Worm (Caenorhabditis elegans) whole organism, L4/young adult: ENCODE results near the gene exos-2.

Source experiments
- W03F9.2 ChIP-seq: fragments of 150-350 bp; optimal IDR thresholded peaks from 2 replicates; lab custom pipeline; 2014; ENCODE audit warnings: missing biosample characterization, missing genetic modification characterization
- dao-5 ChIP-seq: sonication (generic microtip); optimal IDR thresholded peaks from 2 replicates; lab custom pipeline; 2016; ENCODE audit warnings: missing genotype, missing genetic modification characterization, moderate library complexity, missing compliant biosample characterization
- him-1 ChIP-seq: sonication (generic microtip); optimal IDR thresholded peaks from 2 replicates; lab custom pipeline; 2016; ENCODE audit warnings: missing genotype, missing genetic modification reagents, missing genetic modification characterization, missing compliant biosample characterization

DNA sequence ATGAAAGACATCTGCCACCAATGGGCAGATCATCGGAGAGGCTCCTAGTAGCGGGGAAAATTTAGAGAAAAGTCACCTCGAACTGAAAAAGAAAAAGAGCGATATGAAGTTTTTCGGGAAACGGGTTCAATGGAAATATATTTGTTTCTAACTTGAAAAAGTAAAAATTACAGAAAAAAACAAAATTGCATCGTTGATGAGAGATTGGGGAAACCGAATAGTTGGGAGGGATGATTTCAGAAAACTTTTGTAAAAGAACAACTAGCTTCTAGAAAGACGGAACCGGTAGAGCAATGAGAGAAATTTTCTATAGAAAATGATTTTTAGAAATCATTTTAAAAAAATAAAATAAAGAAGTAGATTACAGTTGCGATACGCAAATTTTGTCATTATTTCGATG is 36.9 kb upstream of the exos-2 start:
- TF ChIP-seq W03F9.2 (tag; lab: Kevin White, UChicago) (no peak), him-1 (tag; lab: Kevin White, UChicago) (no peak), dao-5 (tag; lab: Kevin White, UChicago) (no peak)
